Worm (Caenorhabditis elegans) whole organism, L1 larva: ENCODE data around the gene srj-8.

Experiments used
- F16B12.6 ChIP-seq: fragments of 150-350 bp; optimal IDR thresholded peaks from 2 replicates; lab custom pipeline; 2014; ENCODE audit warnings: missing biosample characterization, missing genetic modification characterization
- aha-1 ChIP-seq: fragments of 150-350 bp; optimal IDR thresholded peaks from 2 replicates; lab custom pipeline; 2014; ENCODE audit warnings: missing biosample characterization, missing genetic modification characterization
- aly-2 ChIP-seq: fragments of 150-350 bp; optimal IDR thresholded peaks from 2 replicates; lab custom pipeline; 2014; ENCODE audit warnings: missing biosample characterization, missing genetic modification characterization
- ceh-88 ChIP-seq: fragments of 200-800 bp; sonication (Bioruptor generic); IDR thresholded peaks from 2 replicates; pipeline ENCODE4 v1.3.6; 2022; ENCODE audit warnings: missing genetic modification characterization, missing compliant biosample characterization
- ceh-90 ChIP-seq: sonication (generic microtip); optimal IDR thresholded peaks from 2 replicates; lab custom pipeline; 2016; ENCODE audit warnings: missing genetic modification characterization, missing compliant biosample characterization
- ces-1 ChIP-seq: fragments of 150-350 bp; optimal IDR thresholded peaks from 2 replicates; lab custom pipeline; 2014; ENCODE audit warnings: missing biosample characterization, missing genetic modification reagents, missing genetic modification characterization
- dpl-1 ChIP-seq, 3 experiments: fragments of 150-350 bp in 2 of 3; sonication (generic microtip) in 1 of 3; optimal IDR thresholded peaks; 2 replicates each; lab custom pipeline; 2014 to 2017; ENCODE audit warnings: missing biosample characterization in 3 of 3, missing genetic modification characterization in 3 of 3, missing genetic modification reagents in 3 of 3
- dsc-1 ChIP-seq: sonication (generic microtip); optimal IDR thresholded peaks from 2 replicates; lab custom pipeline; 2016; ENCODE audit warnings: mild to moderate bottlenecking, missing genetic modification characterization, missing compliant biosample characterization
- efl-1 ChIP-seq, 4 experiments: fragments of 150-350 bp; optimal IDR thresholded peaks in 3 of 4; peaks in 1 of 4; 1 replicate in 1 of 4; 2 replicates in 3 of 4; lab custom pipeline; 2014; ENCODE audit warnings: missing biosample characterization in 2 of 4, missing genetic modification characterization in 2 of 4, missing genetic modification reagents in 2 of 4
- efl-3 ChIP-seq: fragments of 200-800 bp; sonication (Bioruptor generic); optimal IDR thresholded peaks from 2 replicates; lab custom pipeline; 2018; ENCODE audit warnings: mild to moderate bottlenecking, missing genetic modification characterization, missing compliant biosample characterization
- elt-2 ChIP-seq: sonication (generic microtip); optimal IDR thresholded peaks from 2 replicates; lab custom pipeline; 2016; ENCODE audit warnings: missing genetic modification characterization, mild to moderate bottlenecking, inconsistent platforms, missing compliant biosample characterization, missing genetic modification reagents
- ets-5 ChIP-seq: fragments of 200-800 bp; sonication (Bioruptor generic); IDR thresholded peaks from 2 replicates; pipeline ENCODE4 v1.3.6; 2022; ENCODE audit warnings: missing genetic modification characterization, missing compliant biosample characterization
- fkh-4 ChIP-seq: sonication (generic microtip); optimal IDR thresholded peaks from 2 replicates; lab custom pipeline; 2016; ENCODE audit warnings: missing compliant biosample characterization, missing genetic modification characterization, borderline replicate concordance
- fkh-8 ChIP-seq: sonication (generic microtip); optimal IDR thresholded peaks from 2 replicates; lab custom pipeline; 2016; ENCODE audit warnings: mild to moderate bottlenecking, missing genetic modification characterization, missing compliant biosample characterization
- hlh-4 ChIP-seq: sonication (generic microtip); optimal IDR thresholded peaks from 2 replicates; lab custom pipeline; 2016; ENCODE audit warnings: mild to moderate bottlenecking, missing genetic modification characterization, missing compliant biosample characterization
- irx-1 ChIP-seq: sonication (generic microtip); optimal IDR thresholded peaks from 2 replicates; lab custom pipeline; 2016; ENCODE audit warnings: missing genetic modification characterization, missing compliant biosample characterization
- jun-1 ChIP-seq: fragments of 150-350 bp; optimal IDR thresholded peaks from 2 replicates; lab custom pipeline; 2014; ENCODE audit warnings: missing biosample characterization, missing genetic modification reagents, missing genetic modification characterization
- lin-35 ChIP-seq, 2 experiments: fragments of 150-350 bp; optimal IDR thresholded peaks; 2 replicates each; lab custom pipeline; 2014; ENCODE audit warnings: missing biosample characterization in 2 of 2, missing genetic modification characterization in 2 of 2, missing genetic modification reagents in 2 of 2
- mdl-1 ChIP-seq, 2 experiments: fragments of 150-350 bp; optimal IDR thresholded peaks; 2 replicates each; lab custom pipeline; 2014 to 2017; ENCODE audit warnings: missing biosample characterization in 2 of 2, missing genetic modification characterization in 2 of 2, inconsistent platforms in 1 of 2
- mep-1 ChIP-seq: fragments of 150-350 bp; optimal IDR thresholded peaks from 2 replicates; lab custom pipeline; 2014; ENCODE audit warnings: missing biosample characterization, missing genetic modification characterization
- nhr-28 ChIP-seq: fragments of 150-350 bp; optimal IDR thresholded peaks from 2 replicates; lab custom pipeline; 2014; ENCODE audit warnings: missing biosample characterization, missing genetic modification characterization
- nhr-84 ChIP-seq: sonication (generic microtip); optimal IDR thresholded peaks from 2 replicates; lab custom pipeline; 2017; ENCODE audit warnings: missing biosample characterization, missing genetic modification characterization
- pag-3 ChIP-seq: sonication (generic microtip); optimal IDR thresholded peaks from 2 replicates; lab custom pipeline; 2017; ENCODE audit warnings: missing genetic modification characterization, mild to moderate bottlenecking, missing compliant biosample characterization, antibody characterized with exemption, borderline replicate concordance; ENCODE audit not compliant: insufficient read depth
- pax-3 ChIP-seq: fragments of 200-800 bp; sonication (Bioruptor generic); optimal IDR thresholded peaks from 2 replicates; lab custom pipeline; 2018; ENCODE audit warnings: mild to moderate bottlenecking, missing genetic modification characterization, moderate library complexity, missing compliant biosample characterization
- rnt-1 ChIP-seq: sonication (generic microtip); optimal IDR thresholded peaks from 2 replicates; lab custom pipeline; 2016; ENCODE audit warnings: mild to moderate bottlenecking, missing genetic modification characterization, moderate library complexity, missing compliant biosample characterization
- sptf-1 ChIP-seq: fragments of 150-350 bp; optimal IDR thresholded peaks from 2 replicates; lab custom pipeline; 2014; ENCODE audit warnings: missing biosample characterization, missing genetic modification characterization
- swsn-7 ChIP-seq: sonication (generic microtip); optimal IDR thresholded peaks from 2 replicates; lab custom pipeline; 2016; ENCODE audit warnings: missing genetic modification characterization, missing compliant biosample characterization
- tbx-2 ChIP-seq: sonication (generic microtip); optimal IDR thresholded peaks from 2 replicates; lab custom pipeline; 2016; ENCODE audit warnings: missing genetic modification characterization, missing compliant biosample characterization
- tlp-1 ChIP-seq: fragments of 150-350 bp; optimal IDR thresholded peaks from 2 replicates; lab custom pipeline; 2014; ENCODE audit warnings: missing biosample characterization, missing genetic modification characterization
- unc-130 ChIP-seq: fragments of 150-350 bp; optimal IDR thresholded peaks from 2 replicates; lab custom pipeline; 2017; ENCODE audit warnings: missing biosample characterization, missing genetic modification characterization, inconsistent platforms
- unc-62 ChIP-seq: fragments of 150-350 bp; optimal IDR thresholded peaks from 2 replicates; lab custom pipeline; 2014; ENCODE audit warnings: missing biosample characterization, missing genetic modification reagents, missing genetic modification characterization
- vab-15 ChIP-seq: sonication (generic microtip); optimal IDR thresholded peaks from 2 replicates; lab custom pipeline; 2017; ENCODE audit warnings: missing genotype, mild to moderate bottlenecking, missing genetic modification characterization, missing compliant biosample characterization

Gene srj-8

ce11 chrV:3260075-3260474, 12.5 kb downstream of the srj-8 start, which contains the start of gene srbc-5:
TSS of gene srbc-5 (plus strand) at chrV:3260375.
- TF ChIP-seq dsc-1 (tag; lab: Kevin White, UChicago) (no peak), nhr-28 (no peak), ces-1 (GFP tag; lab: Kevin White, UChicago) (no peak), jun-1 (tag; lab: Kevin White, UChicago) (no peak), mdl-1 (tag; optimal IDR thresholded peaks at IDR 0.05; lab: Kevin White, UChicago) (no peak), ceh-90 (no peak), lin-35 (GFP tag; optimal IDR thresholded peaks at IDR 0.05; lab: Kevin White, UChicago) (no peak), irx-1 (no peak), rnt-1 (tag; lab: Kevin White, UChicago) (no peak), unc-130 (no peak), efl-3 (GFP tag; lab: Kevin White, UChicago) (no peak), pax-3 (no peak), ets-5 (GFP tag; lab: Robert Waterston, UW) (no peak), hlh-4 (tag; lab: Kevin White, UChicago) (no peak), fkh-4 (tag; lab: Kevin White, UChicago) (no peak), aha-1 (tag; lab: Kevin White, UChicago) (no peak), unc-62 (GFP tag; lab: Kevin White, UChicago) (no peak)

ce11 chrV:3266189-3266588, 18.6 kb downstream of the srj-8 start, which contains the start of gene T28A11.17:
TSS of gene T28A11.17 (minus strand) at chrV:3266289.
- no peak for TF ChIP-seq efl-1 (optimal IDR thresholded peaks at IDR 0.05; lab: Kevin White, UChicago)
- TF ChIP-seq efl-1 (GFP tag; optimal IDR thresholded peaks at IDR 0.05 in 1 of 2; lab: Kevin White, UChicago), result no peak
- TF ChIP-seq nhr-28, result no peak
- TF ChIP-seq vab-15 (tag; lab: Kevin White, UChicago), result no peak
- no peak for TF ChIP-seq pag-3 (tag; lab: Kevin White, UChicago)
- TF ChIP-seq swsn-7 (tag; lab: Kevin White, UChicago), result no peak
- no peak for TF ChIP-seq tlp-1
- no peak for TF ChIP-seq unc-130
- TF ChIP-seq unc-62 (GFP tag; lab: Kevin White, UChicago), result no peak
- no peak for TF ChIP-seq nhr-84 (tag; lab: Kevin White, UChicago)

- TF ChIP-seq aha-1 (tag; lab: Kevin White, UChicago) (no peak), elt-2 (tag; lab: Kevin White, UChicago) (no peak), F16B12.6 (tag; lab: Kevin White, UChicago) (no peak), jun-1 (tag; lab: Kevin White, UChicago) (no peak), aly-2 (no peak)
These were observed 20.3 kb downstream of the srj-8 start, which contains the start of gene T28A11.18 for ce11 chrV:3267950-3268349. TSS of gene T28A11.18 (minus strand) at chrV:3268050.

ce11 chrV:3269407-3269806, 21.8 kb downstream of the srj-8 start, which contains the start of gene T28A11.19:
TSS of gene T28A11.19 (minus strand) at chrV:3269514.
- TF ChIP-seq nhr-84 (tag; lab: Kevin White, UChicago), result no peak
- peak; percentile 16 for TF ChIP-seq rnt-1 (tag; lab: Kevin White, UChicago)
- no peak for TF ChIP-seq mep-1
- TF ChIP-seq fkh-4 (tag; lab: Kevin White, UChicago), result no peak
- TF ChIP-seq, all 84 proteins: peak for 1

ce11 chrV:3273156-3273555, 25.5 kb downstream of the srj-8 start, which contains the start of gene T28A11.20:
TSS of gene T28A11.20 (minus strand) at chrV:3273256.
- TF ChIP-seq dpl-1 (GFP tag; optimal IDR thresholded peaks at IDR 0.05; lab: Kevin White, UChicago) (no peak), efl-1 (optimal IDR thresholded peaks at IDR 0.05; lab: Kevin White, UChicago) (no peak), efl-1 (GFP tag; optimal IDR thresholded peaks at IDR 0.05 in 1 of 2; lab: Kevin White, UChicago) (peak in 1 of 2 experiments; percentile 70)

- TF ChIP-seq elt-2 (tag; lab: Kevin White, UChicago) (no peak), ceh-88 (GFP tag; lab: Robert Waterston, UW) (no peak), jun-1 (tag; lab: Kevin White, UChicago) (no peak), nhr-28 (no peak), fkh-8 (tag; lab: Kevin White, UChicago) (no peak), ceh-90 (no peak), unc-62 (GFP tag; lab: Kevin White, UChicago) (no peak), tbx-2 (no peak), sptf-1 (no peak), swsn-7 (tag; lab: Kevin White, UChicago) (no peak)
These were observed 26.0 kb downstream of the srj-8 start, which contains the start of gene T28A11.4 for ce11 chrV:3273577-3274100. TSS of gene T28A11.4 (plus strand) at chrV:3274050.
